Fruit fly (Drosophila melanogaster) whole organism, embryonic: ENCODE results near the gene CG32428.
A peak's percentile ranks its signal among the peaks of the same experiment; 100 is the strongest.

Experiments
- Ada2b ChIP-seq: fragments of 200-800 bp; sonication (Bioruptor generic); IDR thresholded peaks from 2 replicates; pipeline ENCODE4 v1.3.6; 2022; ENCODE audit warnings: missing biosample characterization, missing genetic modification characterization
- Blimp-1 ChIP-seq: fragments of 200-800 bp; sonication (Bioruptor generic); optimal IDR thresholded peaks from 3 replicates; lab custom pipeline; 2018; ENCODE audit warnings: missing biosample characterization, missing genetic modification characterization, mild to moderate bottlenecking, moderate library complexity, missing genetic modification reagents
- BtbVII ChIP-seq: fragments of 200-800 bp; sonication (Bioruptor generic); optimal IDR thresholded peaks from 3 replicates; lab custom pipeline; 2017; ENCODE audit warnings: missing biosample characterization, mild to moderate bottlenecking, missing genetic modification characterization
- CG13624 ChIP-seq: fragments of 200-800 bp; sonication (Bioruptor generic); optimal IDR thresholded peaks from 2 replicates; lab custom pipeline; 2016; ENCODE audit warnings: missing biosample characterization, missing genetic modification characterization
- CG16813 ChIP-seq: fragments of 200-800 bp; sonication (Bioruptor generic); IDR thresholded peaks from 3 replicates; pipeline ENCODE4 v1.3.6; 2022; ENCODE audit warnings: missing biosample characterization, missing genetic modification characterization; ENCODE audit not compliant: partially characterized antibody
- CG16863 ChIP-seq: fragments of 200-800 bp; sonication (Bioruptor generic); optimal IDR thresholded peaks from 3 replicates; lab custom pipeline; 2016; ENCODE audit warnings: missing biosample characterization, missing genetic modification characterization
- CG17385 ChIP-seq: fragments of 200-800 bp; sonication (Bioruptor generic); optimal IDR thresholded peaks from 3 replicates; lab custom pipeline; 2018; ENCODE audit warnings: missing biosample characterization, mild to moderate bottlenecking, missing genetic modification characterization
- CG2202 ChIP-seq: fragments of 200-800 bp; sonication (Bioruptor generic); optimal IDR thresholded peaks from 2 replicates; lab custom pipeline; 2018; ENCODE audit warnings: missing biosample characterization, mild to moderate bottlenecking, missing genetic modification characterization
- CG2712 ChIP-seq: fragments of 200-800 bp; optimal IDR thresholded peaks from 3 replicates; lab custom pipeline; 2019; ENCODE audit warnings: missing biosample characterization, mild to moderate bottlenecking, missing genetic modification characterization, moderate library complexity
- CG31365 ChIP-seq: fragments of 200-800 bp; sonication (Bioruptor generic); optimal IDR thresholded peaks from 2 replicates; lab custom pipeline; 2018; ENCODE audit warnings: missing biosample characterization, mild to moderate bottlenecking, missing genetic modification characterization
- CG34376 ChIP-seq: fragments of 200-800 bp; sonication (Bioruptor generic); optimal IDR thresholded peaks from 2 replicates; lab custom pipeline; 2018; ENCODE audit warnings: missing biosample characterization, mild to moderate bottlenecking, missing genetic modification characterization
- CG3847 ChIP-seq: fragments of 200-800 bp; sonication (Bioruptor generic); IDR thresholded peaks from 2 replicates; pipeline ENCODE4 v1.3.6; 2022; ENCODE audit warnings: missing biosample characterization, missing genetic modification characterization
- CG4282 ChIP-seq: fragments of 200-800 bp; sonication (Bioruptor generic); optimal IDR thresholded peaks from 2 replicates; lab custom pipeline; 2016; ENCODE audit warnings: missing biosample characterization, missing genetic modification characterization
- CG5180 ChIP-seq: fragments of 200-800 bp; sonication (Bioruptor generic); optimal IDR thresholded peaks from 3 replicates; lab custom pipeline; 2017; ENCODE audit warnings: missing biosample characterization, missing genetic modification characterization, mild to moderate bottlenecking, moderate library complexity, missing genetic modification reagents
- CG6254 ChIP-seq: fragments of 200-800 bp; sonication (Bioruptor generic); optimal IDR thresholded peaks from 3 replicates; lab custom pipeline; 2017; ENCODE audit warnings: mild to moderate bottlenecking, missing biosample characterization, missing genetic modification reagents, missing genetic modification characterization
- CG6765 ChIP-seq: fragments of 200-800 bp; sonication (Bioruptor generic); optimal IDR thresholded peaks from 3 replicates; lab custom pipeline; 2017; ENCODE audit warnings: missing biosample characterization, mild to moderate bottlenecking, missing genetic modification characterization
- CG7745 ChIP-seq: fragments of 200-800 bp; sonication (Bioruptor generic); optimal IDR thresholded peaks from 2 replicates; lab custom pipeline; 2018; ENCODE audit warnings: missing biosample characterization, mild to moderate bottlenecking, missing genetic modification characterization, moderate library complexity
- CG8290 ChIP-seq, 3 experiments: fragments of 200-800 bp; sonication (Bioruptor generic); optimal IDR thresholded peaks; 2 replicates each; lab custom pipeline; 2016 to 2019; ENCODE audit warnings: missing biosample characterization in 3 of 3, missing genetic modification characterization in 3 of 3, mild to moderate bottlenecking in 2 of 3, moderate library complexity in 1 of 3
- CG9817 ChIP-seq: fragments of 200-800 bp; sonication (Bioruptor generic); optimal IDR thresholded peaks from 2 replicates; lab custom pipeline; 2018; ENCODE audit warnings: missing biosample characterization, mild to moderate bottlenecking, missing genetic modification characterization, moderate library complexity
- Chrac-16 ChIP-seq: fragments of 200-800 bp; sonication (Bioruptor generic); optimal IDR thresholded peaks from 3 replicates; lab custom pipeline; 2016; ENCODE audit warnings: missing biosample characterization, missing genetic modification characterization
- D ChIP-seq, 2 experiments: fragments of 200-800 bp in 1 of 2; fragments of >200 bp in 1 of 2; sonication (Bioruptor generic) in 1 of 2; optimal IDR thresholded peaks; 2 replicates in 1 of 2; 3 replicates in 1 of 2; lab custom pipeline; 2017; ENCODE audit warnings: mild to moderate bottlenecking in 1 of 2, missing biosample characterization in 1 of 2, missing genetic modification characterization in 1 of 2, missing genetic modification reagents in 1 of 2
- Dref ChIP-seq: fragments of 200-800 bp; sonication (Bioruptor generic); IDR thresholded peaks from 2 replicates; pipeline ENCODE4 v1.3.6; 2022; ENCODE audit warnings: missing biosample characterization, missing genetic modification characterization
- E2f2 ChIP-seq: fragments of 200-800 bp; sonication (Bioruptor generic); IDR thresholded peaks from 2 replicates; pipeline ENCODE4 v1.3.6; 2022; ENCODE audit warnings: missing biosample characterization, missing genetic modification characterization
- Ets97D ChIP-seq: fragments of 200-800 bp; sonication (Bioruptor generic); optimal IDR thresholded peaks from 3 replicates; lab custom pipeline; 2016; ENCODE audit warnings: missing biosample characterization, missing genetic modification characterization
- Max ChIP-seq: fragments of 200-800 bp; sonication (Bioruptor generic); optimal IDR thresholded peaks from 2 replicates; lab custom pipeline; 2016; ENCODE audit warnings: missing biosample characterization, mild to moderate bottlenecking, missing genetic modification characterization
- Mrtf ChIP-seq: fragments of 200-800 bp; sonication (Bioruptor generic); IDR thresholded peaks from 3 replicates; pipeline ENCODE4 v1.3.6; 2022; ENCODE audit warnings: missing biosample characterization, missing genetic modification characterization
- NC2α ChIP-seq: fragments of 200-800 bp; sonication (Bioruptor generic); optimal IDR thresholded peaks from 2 replicates; lab custom pipeline; 2016; ENCODE audit warnings: missing biosample characterization, missing genetic modification characterization
- NC2β ChIP-seq: fragments of 200-800 bp; sonication (Bioruptor generic); optimal IDR thresholded peaks from 2 replicates; lab custom pipeline; 2016; ENCODE audit warnings: missing biosample characterization, missing genetic modification characterization
- Oaz ChIP-seq: fragments of 200-800 bp; sonication (Bioruptor generic); IDR thresholded peaks from 2 replicates; pipeline ENCODE4 v1.3.6; 2022; ENCODE audit warnings: missing biosample characterization, missing genetic modification characterization
- Ravus ChIP-seq: fragments of 200-800 bp; sonication (Bioruptor generic); IDR thresholded peaks from 2 replicates; pipeline ENCODE4 v1.3.6; 2022; ENCODE audit warnings: missing biosample characterization, missing genetic modification characterization
- Rfx ChIP-seq: fragments of 200-800 bp; sonication (Bioruptor generic); IDR thresholded peaks from 2 replicates; pipeline ENCODE4 v1.3.6; 2022; ENCODE audit warnings: missing biosample characterization, missing genetic modification characterization
- Stat92E ChIP-seq, 3 experiments: fragments of >200 bp in 2 of 3; fragments of 200-800 bp in 1 of 3; sonication (Bioruptor generic) in 1 of 3; optimal IDR thresholded peaks; 2 replicates each; lab custom pipeline; 2017 to 2019; ENCODE audit warnings: missing biosample characterization in 3 of 3, missing genetic modification characterization in 3 of 3, mild to moderate bottlenecking in 1 of 3, moderate library complexity in 1 of 3
- Trl ChIP-seq, 3 experiments: fragments of >200 bp in 2 of 3; fragments of 200-800 bp in 1 of 3; sonication (Bioruptor generic) in 1 of 3; optimal IDR thresholded peaks; 2 replicates in 1 of 3; 3 replicates in 2 of 3; lab custom pipeline; 2016 to 2017; ENCODE audit warnings: missing biosample characterization in 1 of 3, missing genetic modification characterization in 1 of 3
- ap ChIP-seq: fragments of 200-800 bp; sonication (Bioruptor generic); IDR thresholded peaks from 2 replicates; pipeline ENCODE4 v1.3.6; 2022; ENCODE audit warnings: missing biosample characterization, missing genetic modification characterization
- bbx ChIP-seq: fragments of 200-800 bp; sonication (Bioruptor generic); IDR thresholded peaks from 2 replicates; pipeline ENCODE4 v1.3.6; 2022; ENCODE audit warnings: missing biosample characterization, missing genetic modification characterization; ENCODE audit not compliant: partially characterized antibody
- fd3F ChIP-seq: fragments of 200-800 bp; sonication (Bioruptor generic); optimal IDR thresholded peaks from 2 replicates; lab custom pipeline; 2018; ENCODE audit warnings: missing biosample characterization, mild to moderate bottlenecking, missing genetic modification characterization, moderate library complexity
- ham ChIP-seq: fragments of 200-800 bp; sonication (Bioruptor generic); IDR thresholded peaks from 2 replicates; pipeline ENCODE4 v1.3.6; 2022; ENCODE audit warnings: missing biosample characterization, missing genetic modification characterization
- insv ChIP-seq, 2 experiments: fragments of 200-800 bp; sonication (Bioruptor generic); optimal IDR thresholded peaks; 3 replicates each; lab custom pipeline; 2016 to 2018; ENCODE audit warnings: missing biosample characterization in 2 of 2, missing genetic modification characterization in 2 of 2
- lbe ChIP-seq: fragments of 200-800 bp; sonication (Bioruptor generic); optimal IDR thresholded peaks from 2 replicates; lab custom pipeline; 2016; ENCODE audit warnings: missing biosample characterization, mild to moderate bottlenecking, missing genetic modification characterization
- mirr ChIP-seq: fragments of 200-800 bp; sonication (Bioruptor generic); optimal IDR thresholded peaks from 3 replicates; lab custom pipeline; 2018; ENCODE audit warnings: missing biosample characterization, mild to moderate bottlenecking, missing genetic modification characterization
- onecut ChIP-seq: fragments of 200-800 bp; sonication (Bioruptor generic); IDR thresholded peaks from 2 replicates; pipeline ENCODE4 v1.3.6; 2022; ENCODE audit warnings: missing biosample characterization, missing genetic modification characterization
- phol ChIP-seq: fragments of 200-800 bp; sonication (Bioruptor generic); optimal IDR thresholded peaks from 3 replicates; lab custom pipeline; 2018; ENCODE audit warnings: missing biosample characterization, mild to moderate bottlenecking, missing genetic modification characterization, moderate library complexity
- ranshi ChIP-seq: fragments of 200-800 bp; sonication (Bioruptor generic); IDR thresholded peaks from 2 replicates; pipeline ENCODE4 v1.3.6; 2022; ENCODE audit warnings: missing biosample characterization, missing genetic modification characterization
- run ChIP-seq: fragments of 200-800 bp; sonication (Bioruptor generic); optimal IDR thresholded peaks from 3 replicates; lab custom pipeline; 2018; ENCODE audit warnings: missing biosample characterization, mild to moderate bottlenecking, missing genetic modification characterization
- sens-2 ChIP-seq: fragments of 200-800 bp; sonication (Bioruptor generic); IDR thresholded peaks from 2 replicates; pipeline ENCODE4 v1.3.6; 2022; ENCODE audit warnings: missing biosample characterization, missing genetic modification characterization
- sob ChIP-seq: fragments of 200-800 bp; sonication (Bioruptor generic); IDR thresholded peaks from 2 replicates; pipeline ENCODE4 v1.3.6; 2022; ENCODE audit warnings: missing biosample characterization, missing genetic modification characterization
- sug ChIP-seq: fragments of 200-800 bp; optimal IDR thresholded peaks from 2 replicates; lab custom pipeline; 2019; ENCODE audit warnings: missing biosample characterization, mild to moderate bottlenecking, missing genetic modification characterization, moderate library complexity
- unc-4 ChIP-seq: fragments of 200-800 bp; sonication (Bioruptor generic); IDR thresholded peaks from 2 replicates; pipeline ENCODE4 v1.3.6; 2022; ENCODE audit warnings: missing biosample characterization, missing genetic modification characterization; ENCODE audit not compliant: partially characterized antibody
- unpg ChIP-seq: fragments of 200-800 bp; sonication (Bioruptor generic); optimal IDR thresholded peaks from 3 replicates; lab custom pipeline; 2018; ENCODE audit warnings: missing biosample characterization, mild to moderate bottlenecking, missing genetic modification characterization, moderate library complexity
- vvl ChIP-seq: fragments of 200-800 bp; sonication (Bioruptor generic); IDR thresholded peaks from 2 replicates; pipeline ENCODE4 v1.3.6; 2022; ENCODE audit warnings: missing biosample characterization, missing genetic modification characterization

Gene CG32428

DNA sequence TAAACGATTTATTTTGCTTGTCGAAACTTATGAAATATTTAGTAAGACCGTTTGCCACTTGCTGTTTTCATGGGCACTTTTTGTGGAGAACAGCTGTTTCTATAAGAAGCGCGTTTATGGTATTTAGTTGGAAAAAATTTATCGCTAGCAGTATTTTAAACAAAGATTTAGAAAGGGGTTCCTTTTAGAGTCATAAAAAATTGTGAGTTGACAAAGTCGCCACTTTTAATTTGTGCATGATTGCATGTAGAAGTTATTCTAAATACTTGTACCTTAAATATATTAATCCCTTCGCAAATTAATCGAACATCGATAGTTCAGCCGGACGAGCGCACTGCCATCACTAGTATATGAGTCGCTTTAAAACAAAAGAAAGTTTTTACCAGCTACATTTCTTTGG lies 41.2 kb downstream of the CG32428 start, which contains the start of the genes Las and Psn (continued):
- TF ChIP-seq fd3F (GFP tag; lab: Kevin White, UChicago) (no peak), Ravus (GFP tag; lab: Robert Waterston, UW) (no peak), Chrac-16 (GFP tag; lab: Kevin White, UChicago) (peak; percentile 0), vvl (peak; percentile 32; the same call in 1 of the 2 replicates), CG6254 (GFP tag; lab: Kevin White, UChicago) (no peak), Max (GFP tag; lab: Kevin White, UChicago) (no peak), ranshi (no peak), CG16863 (GFP tag; lab: Kevin White, UChicago) (no peak), CG2202 (tag; lab: Kevin White, UChicago) (no peak), lbe (GFP tag; lab: Kevin White, UChicago) (peak; percentile 61), Rfx (GFP tag; lab: Robert Waterston, UW) (no peak), phol (peak; percentile 36), CG3847 (GFP tag; lab: Robert Waterston, UW) (no peak), unpg (GFP tag; lab: Kevin White, UChicago) (no peak), ham (GFP tag; lab: Robert Waterston, UW) (no peak), mirr (GFP tag; lab: Kevin White, UChicago) (no peak), ap (GFP tag; lab: Robert Waterston, UW) (no peak), BtbVII (GFP tag; lab: Kevin White, UChicago) (no peak), sens-2 (no peak), Oaz (GFP tag; lab: Robert Waterston, UW) (no peak), CG2712 (tag; lab: Kevin White, UChicago) (peak; percentile 49), CG8290 (GFP tag; optimal IDR thresholded peaks at IDR 0.05; lab: Kevin White, UChicago) (no peak), CG8290 (tag; optimal IDR thresholded peaks at IDR 0.05; lab: Kevin White, UChicago) (no peak), CG17385 (GFP tag; lab: Kevin White, UChicago) (no peak), Stat92E (GFP tag; optimal IDR thresholded peaks at IDR 0.05; lab: Kevin White, UChicago) (no peak), CG16813 (GFP tag; lab: Robert Waterston, UW) (peak; percentile 59; the same call in 2 of the 3 replicates), NC2β (GFP tag; lab: Kevin White, UChicago) (peak; percentile 25), CG5180 (GFP tag; lab: Kevin White, UChicago) (no peak), D (optimal IDR thresholded peaks at IDR 0.05; lab: Kevin White, UChicago) (no peak), D (GFP tag; optimal IDR thresholded peaks at IDR 0.05; lab: Kevin White, UChicago) (no peak), Blimp-1 (GFP tag; lab: Kevin White, UChicago) (no peak), Ets97D (GFP tag; lab: Kevin White, UChicago) (peak; percentile 51), CG6765 (GFP tag; lab: Kevin White, UChicago) (no peak), unc-4 (GFP tag; lab: Robert Waterston, UW) (peak; percentile 71), CG31365 (tag; lab: Kevin White, UChicago) (no peak), E2f2 (GFP tag; lab: Robert Waterston, UW) (peak; percentile 73), Trl (optimal IDR thresholded peaks at IDR 0.05; lab: Kevin White, UChicago) (no peak), Trl (GFP tag; optimal IDR thresholded peaks at IDR 0.05; lab: Kevin White, UChicago) (no peak), onecut (GFP tag; lab: Robert Waterston, UW) (no peak), Dref (GFP tag; lab: Robert Waterston, UW) (peak; percentile 63), sob (GFP tag; lab: Robert Waterston, UW) (no peak), CG7745 (tag; lab: Kevin White, UChicago) (no peak), CG34376 (GFP tag; lab: Kevin White, UChicago) (peak; percentile 9), sug (no peak), Ada2b (GFP tag; lab: Robert Waterston, UW) (no peak), CG13624 (GFP tag; lab: Kevin White, UChicago) (no peak), CG9817 (tag; lab: Kevin White, UChicago) (no peak), NC2α (GFP tag; lab: Kevin White, UChicago) (no peak), CG4282 (GFP tag; lab: Kevin White, UChicago) (no peak), bbx (GFP tag; lab: Robert Waterston, UW) (0 out of 2 replicates have a peak, but pooled peaks have one; percentile 16), Mrtf (GFP tag; lab: Robert Waterston, UW) (no peak), run (tag; lab: Kevin White, UChicago) (no peak), insv (GFP tag; optimal IDR thresholded peaks at IDR 0.05; lab: Kevin White, UChicago) (no peak)
